Fruit fly (Drosophila melanogaster) whole organism, larva: ENCODE results near the gene ogre.

Source experiments
- noc ChIP-seq: fragments of 200-800 bp; sonication (Bioruptor generic); optimal IDR thresholded peaks from 3 replicates; lab custom pipeline; 2019; ENCODE audit warnings: missing biosample characterization, mild to moderate bottlenecking, missing genetic modification characterization, moderate library complexity

Gene ogre

DNA sequence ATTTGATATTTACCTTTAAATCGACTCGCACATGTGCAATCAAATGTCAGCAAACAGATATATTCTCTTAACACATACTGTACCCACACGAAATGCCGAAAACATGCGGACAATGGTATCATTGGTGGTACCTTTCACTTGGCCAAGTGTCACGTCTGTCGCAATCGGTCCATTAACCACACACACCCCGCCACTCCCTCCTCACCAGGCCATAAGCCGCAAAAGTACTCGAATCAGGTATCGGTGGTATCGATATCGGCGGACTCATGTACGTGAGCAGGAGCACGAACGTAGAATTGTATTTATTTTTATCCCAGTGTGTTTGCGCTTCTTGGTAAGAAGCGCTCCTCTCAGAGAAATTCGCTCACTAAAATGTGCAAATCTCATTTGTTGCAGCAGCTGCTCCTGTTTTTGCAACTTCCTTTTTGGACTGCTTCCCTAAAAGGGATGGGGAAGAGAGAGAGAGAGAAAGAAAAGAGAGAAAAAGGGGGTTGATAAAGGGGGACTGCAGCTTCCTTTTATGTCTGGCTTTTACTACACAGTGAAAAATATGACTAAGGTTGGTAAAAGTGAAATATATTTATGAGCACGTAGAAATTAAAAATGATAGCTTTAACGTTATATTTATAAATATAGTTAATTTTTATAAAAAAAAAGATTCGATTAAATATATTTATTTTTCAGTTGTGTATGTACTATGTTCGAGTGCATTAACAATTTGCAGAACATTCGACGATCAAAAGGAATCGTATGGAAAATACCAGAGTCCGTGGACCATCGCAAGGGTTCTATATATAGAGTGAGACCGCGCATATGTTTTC lies 7.4 kb downstream of the ogre start:
- no peak for TF ChIP-seq noc (tag; lab: Kevin White, UChicago)

DNA sequence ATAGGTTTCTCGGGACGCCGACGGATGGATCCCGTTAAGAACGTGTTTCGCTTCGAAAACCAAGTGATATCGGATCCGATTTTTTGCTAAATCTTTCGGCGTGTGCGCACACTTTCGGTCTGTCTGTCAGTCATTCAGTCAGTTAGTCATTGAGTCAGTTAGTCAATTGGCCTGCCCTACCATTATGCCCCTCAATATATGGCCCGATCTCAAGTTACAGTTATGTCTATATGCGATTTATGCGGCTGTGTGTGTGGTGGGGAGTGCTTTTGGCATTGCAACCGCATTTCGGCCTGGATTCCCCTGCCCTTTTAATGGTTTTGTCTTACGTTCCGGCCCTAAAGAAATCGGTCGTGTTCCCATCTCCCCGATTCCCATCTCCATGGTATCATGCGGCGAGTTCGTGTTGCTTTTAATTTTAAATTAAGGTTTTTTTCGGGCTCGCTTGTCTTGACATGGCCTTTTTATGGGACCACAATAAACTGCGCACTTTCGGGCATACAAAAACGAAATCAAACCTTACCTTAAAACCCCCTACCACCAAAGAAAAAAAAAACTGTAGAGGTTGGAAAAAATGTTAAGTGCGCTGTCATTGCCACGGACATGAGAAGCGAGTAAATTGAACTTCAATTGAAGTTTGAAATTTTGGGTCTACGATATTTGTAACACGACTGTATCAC lies 8.3 kb downstream of the ogre start:
- no peak for TF ChIP-seq noc (tag; lab: Kevin White, UChicago)

DNA sequence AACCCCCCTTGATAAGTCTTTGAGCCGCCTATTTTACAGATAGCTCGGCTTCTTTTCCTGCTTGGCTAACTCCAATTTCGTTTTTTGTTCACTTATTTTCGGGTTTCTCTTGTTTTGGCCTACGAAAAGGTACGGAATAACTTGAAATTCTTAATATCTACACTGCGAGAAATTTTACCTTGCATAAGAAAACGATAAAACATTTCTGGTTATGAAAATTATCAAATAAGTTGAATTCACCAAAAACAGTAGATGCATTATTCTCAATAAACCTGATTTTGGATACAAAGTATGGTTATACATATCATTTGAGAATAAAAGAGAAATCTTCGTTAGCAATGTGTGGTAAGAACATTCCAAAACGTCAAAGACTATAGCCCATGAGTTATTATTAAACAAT lies 9.1 kb downstream of the ogre start:
- peak; percentile 19 for TF ChIP-seq noc (tag; lab: Kevin White, UChicago)

DNA sequence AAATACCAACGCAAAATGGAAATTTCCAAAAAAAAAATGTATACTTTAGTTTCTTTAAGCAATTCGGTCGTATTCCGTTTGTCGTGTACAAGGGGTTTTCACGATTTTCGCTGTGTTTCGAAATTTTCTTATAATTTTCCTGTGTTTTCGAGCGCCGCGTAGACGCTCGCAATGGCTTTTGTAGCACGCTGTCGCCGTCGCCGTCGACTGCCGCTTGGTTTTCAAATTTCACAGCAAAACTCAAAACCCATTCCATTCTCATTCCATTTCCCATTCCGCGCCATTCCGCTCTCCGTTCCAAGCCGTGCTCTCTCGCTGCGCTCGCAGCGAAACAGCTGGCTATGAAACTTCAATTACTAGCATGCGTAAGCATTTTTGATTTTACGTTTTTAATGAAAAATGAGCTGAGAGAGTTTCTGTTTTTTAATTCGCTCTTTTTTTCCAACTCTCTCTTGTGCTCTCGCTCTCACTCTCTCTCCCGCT lies 9.6 kb downstream of the ogre start:
- TF ChIP-seq noc (tag; lab: Kevin White, UChicago) = no peak

- TF ChIP-seq noc (tag; lab: Kevin White, UChicago) = no peak
Measured at dm6 chrX:6976911-6977310, 14.2 kb downstream of the ogre start.

- no peak for TF ChIP-seq noc (tag; lab: Kevin White, UChicago)
Measured at dm6 chrX:6976364-6976763, 14.8 kb downstream of the ogre start.

- no peak for TF ChIP-seq noc (tag; lab: Kevin White, UChicago)
Measured at dm6 chrX:6974221-6974620, 16.9 kb downstream of the ogre start.

- no peak for TF ChIP-seq noc (tag; lab: Kevin White, UChicago)
Measured at dm6 chrX:6973340-6973739, 17.8 kb downstream of the ogre start, which contains the start of gene CG3040. Gene CG3040, minus strand, starts transcription at chrX:6973393.

DNA sequence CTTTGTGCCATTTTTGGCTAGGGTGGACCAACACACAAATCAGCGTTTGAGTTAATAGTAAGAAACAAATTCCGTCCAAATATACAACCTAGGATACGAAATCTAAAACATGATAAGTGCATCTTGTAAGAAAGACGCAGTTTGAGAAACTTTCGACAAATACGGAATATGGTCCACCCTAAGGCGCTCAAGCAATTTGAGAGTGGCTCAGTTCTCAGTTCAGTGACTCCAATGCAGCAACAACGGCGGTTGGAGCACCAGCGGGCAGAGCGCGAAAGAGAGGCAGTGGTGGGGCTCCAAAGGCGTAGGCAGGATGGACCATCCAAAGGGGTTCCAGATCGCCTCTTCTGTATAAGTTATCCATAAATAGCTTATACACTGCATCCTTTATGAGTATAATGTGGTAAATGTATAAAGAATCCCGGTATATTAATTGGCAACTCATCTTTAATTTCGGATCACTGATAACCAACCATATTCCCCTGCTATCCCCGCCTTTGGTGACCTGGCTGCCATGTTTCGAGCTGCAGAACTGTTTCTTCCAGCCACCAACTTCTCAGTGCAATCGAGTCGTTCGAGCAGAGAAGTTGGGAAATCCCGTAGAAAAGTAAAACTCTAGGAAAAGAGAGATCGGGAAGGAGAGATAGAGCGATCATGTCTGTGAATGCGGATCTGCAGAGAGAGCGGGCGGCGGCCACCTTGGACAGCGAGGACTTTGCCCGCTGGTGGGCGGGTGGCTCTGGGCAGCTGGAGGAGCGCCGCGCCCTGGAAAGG lies 21.6 kb downstream of the ogre start, which contains the start of gene CG4586:
Gene CG4586, plus strand, starts transcription at position 555 of the 774 bp plus-strand sequence.
- peak; percentile 99 for TF ChIP-seq noc (tag; lab: Kevin White, UChicago)

DNA sequence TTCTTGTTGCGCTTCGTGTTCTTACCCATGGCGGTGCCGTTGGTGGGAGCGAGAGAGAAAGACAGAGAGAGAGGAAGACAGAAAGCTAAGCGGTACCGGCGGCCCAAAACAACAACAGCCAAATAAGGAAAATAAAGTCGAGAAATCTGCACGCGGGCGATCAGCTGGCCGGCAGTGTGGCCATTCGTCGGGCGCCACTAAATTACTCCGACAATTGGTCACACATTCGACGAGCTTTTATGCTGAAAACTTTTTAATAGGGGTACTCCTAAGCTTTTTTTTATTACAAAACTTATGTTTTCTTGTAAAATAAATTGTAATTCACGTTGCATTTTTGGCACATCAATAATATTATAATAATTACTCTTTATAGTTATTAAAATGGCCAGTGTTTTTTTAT lies 22.6 kb downstream of the ogre start, which contains the start of gene Setd3:
Gene Setd3, minus strand, starts transcription at position 187 of the 400 bp plus-strand sequence.
- no peak for TF ChIP-seq noc (tag; lab: Kevin White, UChicago)

DNA sequence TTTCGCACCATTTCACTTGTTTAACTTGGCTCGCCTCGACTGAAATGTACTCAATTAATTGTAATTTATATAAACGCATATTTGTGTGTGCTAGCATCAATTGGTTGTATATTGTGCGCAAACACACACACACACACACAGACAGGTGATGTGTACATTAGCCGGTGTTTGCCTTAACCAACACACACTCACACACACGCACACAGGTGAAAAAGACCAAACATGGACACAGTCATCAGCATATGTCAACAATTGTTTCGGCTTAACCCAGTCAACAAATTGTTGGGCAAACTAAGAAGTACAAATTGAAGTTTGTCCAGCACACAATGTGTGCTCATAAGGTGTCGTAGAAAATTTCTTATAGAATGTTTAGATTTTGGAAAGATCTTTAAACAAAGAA lies 53.7 kb downstream of the ogre start:
- TF ChIP-seq noc (tag; lab: Kevin White, UChicago) = no peak

DNA sequence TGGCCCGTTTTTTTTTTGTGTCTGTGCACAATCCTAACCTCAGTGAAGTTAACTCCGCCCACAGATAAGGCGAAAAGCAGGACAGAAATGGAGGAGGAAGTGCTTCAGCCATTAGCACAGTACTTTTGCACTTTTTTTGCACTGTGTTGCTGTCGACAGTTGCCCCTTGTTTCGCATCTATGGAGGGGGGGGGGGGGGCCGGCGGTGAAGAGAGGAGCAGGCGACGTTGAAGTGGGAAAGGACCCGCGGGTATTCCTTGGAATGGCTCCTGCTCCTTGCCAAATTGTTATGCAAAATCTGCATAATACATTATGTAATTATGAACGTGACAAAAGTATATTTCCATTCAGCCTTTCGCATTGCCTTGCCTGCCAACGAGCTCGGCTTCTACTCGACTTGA lies 54.2 kb downstream of the ogre start:
- no peak for TF ChIP-seq noc (tag; lab: Kevin White, UChicago)

DNA sequence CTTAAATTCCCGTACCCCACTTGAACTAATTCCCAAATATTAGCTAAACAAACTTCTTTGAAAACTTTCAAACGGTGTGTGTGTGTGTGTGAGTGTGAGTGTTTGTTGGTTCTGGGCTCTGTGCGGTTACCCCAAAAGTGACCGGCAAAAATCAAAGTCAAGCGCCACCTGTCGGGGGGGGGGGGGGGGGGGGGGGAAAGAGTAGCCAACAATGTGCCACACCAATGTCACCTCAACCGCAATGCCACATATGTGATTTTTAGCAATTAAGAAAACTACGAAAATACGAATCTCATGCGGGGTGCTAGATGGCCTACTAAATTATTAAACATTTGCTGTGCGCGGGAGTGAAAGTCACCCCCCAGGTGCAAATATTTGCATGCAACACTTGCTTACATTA lies 57.4 kb downstream of the ogre start:
- TF ChIP-seq noc (tag; lab: Kevin White, UChicago) = no peak

DNA sequence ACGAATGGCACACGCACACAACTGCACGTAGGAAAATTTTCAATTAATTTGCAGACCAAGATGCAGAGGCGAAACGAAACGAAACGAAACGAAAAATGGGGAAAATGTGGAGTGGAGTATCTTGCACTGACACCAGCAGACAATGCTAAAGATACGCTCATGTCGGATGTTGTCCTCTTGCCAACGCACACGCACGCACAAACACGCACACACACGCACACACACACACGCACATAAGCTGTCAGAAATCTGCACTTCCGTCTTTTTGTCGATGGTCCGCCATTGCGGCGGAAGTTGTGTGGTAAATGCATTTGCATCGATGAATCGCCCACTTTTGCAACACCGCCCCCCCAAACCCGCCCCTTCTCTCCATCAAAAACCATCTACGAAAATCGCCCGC lies 62.0 kb downstream of the ogre start:
- no peak for TF ChIP-seq noc (tag; lab: Kevin White, UChicago)
